Fruit fly (Drosophila melanogaster) whole organism, embryonic: ENCODE results near the gene shv.

ENCODE experiments used
- CG10209 ChIP-seq: fragments of 200-800 bp; sonication (Bioruptor generic); optimal IDR thresholded peaks from 3 replicates; lab custom pipeline; 2017; ENCODE audit warnings: missing biosample characterization, mild to moderate bottlenecking, missing genetic modification characterization, missing genetic modification reagents
- CG11504 ChIP-seq: fragments of 200-800 bp; sonication (Bioruptor generic); optimal IDR thresholded peaks from 3 replicates; lab custom pipeline; 2019; ENCODE audit warnings: missing biosample characterization, mild to moderate bottlenecking, missing genetic modification characterization, moderate library complexity
- CG11695 ChIP-seq: fragments of 200-800 bp; sonication (Bioruptor generic); IDR thresholded peaks from 3 replicates; pipeline ENCODE4 v1.3.6; 2022; ENCODE audit warnings: missing biosample characterization, missing genetic modification characterization
- CG12071 ChIP-seq: fragments of 200-800 bp; sonication (Bioruptor generic); optimal IDR thresholded peaks from 3 replicates; lab custom pipeline; 2018; ENCODE audit warnings: missing biosample characterization, mild to moderate bottlenecking, missing genetic modification characterization
- CG14965 ChIP-seq: fragments of 200-800 bp; sonication (Bioruptor generic); optimal IDR thresholded peaks from 2 replicates; lab custom pipeline; 2016; ENCODE audit warnings: missing biosample characterization, missing genetic modification characterization, borderline replicate concordance
- CG15011 ChIP-seq: fragments of 200-800 bp; sonication (Bioruptor generic); optimal IDR thresholded peaks from 3 replicates; lab custom pipeline; 2018; ENCODE audit warnings: missing biosample characterization, mild to moderate bottlenecking, missing genetic modification characterization
- CG16779 ChIP-seq: fragments of 200-800 bp; sonication (Bioruptor generic); IDR thresholded peaks from 2 replicates; pipeline ENCODE4 v1.3.6; 2022; ENCODE audit warnings: missing biosample characterization, missing genetic modification characterization
- CG3065 ChIP-seq: fragments of 200-800 bp; sonication (Bioruptor generic); optimal IDR thresholded peaks from 2 replicates; lab custom pipeline; 2016; ENCODE audit warnings: missing biosample characterization, missing genetic modification characterization
- CG31224 ChIP-seq: fragments of 200-800 bp; sonication (Bioruptor generic); IDR thresholded peaks from 2 replicates; pipeline ENCODE4 v1.3.6; 2022; ENCODE audit warnings: missing biosample characterization, missing genetic modification characterization
- CG32532 ChIP-seq: fragments of 200-800 bp; sonication (Bioruptor generic); IDR thresholded peaks from 2 replicates; pipeline ENCODE4 v1.3.6; 2022; ENCODE audit warnings: missing biosample characterization, missing genetic modification characterization
- CG32767 ChIP-seq: fragments of 200-800 bp; sonication (Bioruptor generic); IDR thresholded peaks from 2 replicates; pipeline ENCODE4 v1.3.6; 2022; ENCODE audit warnings: missing biosample characterization, missing genetic modification characterization
- CG42726 ChIP-seq: fragments of 200-800 bp; sonication (Bioruptor generic); IDR thresholded peaks from 2 replicates; pipeline ENCODE4 v1.3.6; 2022; ENCODE audit warnings: missing biosample characterization, missing genetic modification characterization; ENCODE audit not compliant: partially characterized antibody
- CG4328 ChIP-seq: fragments of 200-800 bp; sonication (Bioruptor generic); optimal IDR thresholded peaks from 3 replicates; lab custom pipeline; 2017; ENCODE audit warnings: missing biosample characterization, missing genetic modification reagents, missing genetic modification characterization
- CG43689 ChIP-seq: fragments of 200-800 bp; sonication (Bioruptor generic); IDR thresholded peaks from 2 replicates; pipeline ENCODE4 v1.3.6; 2022; ENCODE audit warnings: missing biosample characterization, missing genetic modification characterization
- CG6813 ChIP-seq: fragments of 200-800 bp; sonication (Bioruptor generic); optimal IDR thresholded peaks from 2 replicates; lab custom pipeline; 2017; ENCODE audit warnings: missing biosample characterization, missing genetic modification characterization, mild to moderate bottlenecking, moderate library complexity, missing genetic modification reagents
- CG7357 ChIP-seq: fragments of 200-800 bp; sonication (Bioruptor generic); IDR thresholded peaks from 3 replicates; pipeline ENCODE4 v1.3.6; 2022; ENCODE audit warnings: missing biosample characterization, missing genetic modification characterization
- CG7745 ChIP-seq: fragments of 200-800 bp; sonication (Bioruptor generic); optimal IDR thresholded peaks from 2 replicates; lab custom pipeline; 2018; ENCODE audit warnings: missing biosample characterization, mild to moderate bottlenecking, missing genetic modification characterization, moderate library complexity
- CG8478 ChIP-seq: fragments of >200 bp; optimal IDR thresholded peaks from 2 replicates; lab custom pipeline; 2018
- CG9609 ChIP-seq: fragments of 200-800 bp; sonication (Bioruptor generic); optimal IDR thresholded peaks from 3 replicates; lab custom pipeline; 2016; ENCODE audit warnings: missing biosample characterization, missing genetic modification characterization
- CG9817 ChIP-seq: fragments of 200-800 bp; sonication (Bioruptor generic); optimal IDR thresholded peaks from 2 replicates; lab custom pipeline; 2018; ENCODE audit warnings: missing biosample characterization, mild to moderate bottlenecking, missing genetic modification characterization, moderate library complexity
- Doc2 ChIP-seq: fragments of 200-800 bp; sonication (Bioruptor generic); IDR thresholded peaks from 2 replicates; pipeline ENCODE4 v1.3.6; 2022; ENCODE audit warnings: missing biosample characterization, missing genetic modification characterization
- Dp ChIP-seq: fragments of 200-800 bp; sonication (Bioruptor generic); optimal IDR thresholded peaks from 2 replicates; lab custom pipeline; 2018; ENCODE audit warnings: missing biosample characterization, mild to moderate bottlenecking, missing genetic modification characterization, moderate library complexity
- HHEX ChIP-seq: fragments of 200-800 bp; sonication (Bioruptor generic); optimal IDR thresholded peaks from 3 replicates; lab custom pipeline; 2017; ENCODE audit warnings: missing biosample characterization, mild to moderate bottlenecking, missing genetic modification characterization, missing genetic modification reagents
- Nf-YC ChIP-seq: fragments of 200-800 bp; optimal IDR thresholded peaks from 3 replicates; lab custom pipeline; 2019; ENCODE audit warnings: missing biosample characterization, mild to moderate bottlenecking, missing genetic modification characterization, moderate library complexity
- Opbp ChIP-seq: fragments of 200-800 bp; sonication (Bioruptor generic); IDR thresholded peaks from 3 replicates; pipeline ENCODE4 v1.3.6; 2022; ENCODE audit warnings: missing biosample characterization, missing genetic modification characterization; ENCODE audit not compliant: partially characterized antibody
- PHDP ChIP-seq: fragments of 200-800 bp; sonication (Bioruptor generic); optimal IDR thresholded peaks from 3 replicates; lab custom pipeline; 2018; ENCODE audit warnings: missing biosample characterization, mild to moderate bottlenecking, missing genetic modification characterization, moderate library complexity
- Sry-β ChIP-seq: fragments of 200-800 bp; sonication (Bioruptor generic); optimal IDR thresholded peaks from 2 replicates; lab custom pipeline; 2018; ENCODE audit warnings: missing biosample characterization, mild to moderate bottlenecking, missing genetic modification characterization, moderate library complexity
- bsh ChIP-seq, 2 experiments: fragments of 200-800 bp; sonication (Bioruptor generic); optimal IDR thresholded peaks; 2 replicates each; lab custom pipeline; 2017 to 2018; ENCODE audit warnings: mild to moderate bottlenecking in 2 of 2, missing biosample characterization in 2 of 2, missing genetic modification characterization in 2 of 2, moderate library complexity in 1 of 2
- cg ChIP-seq: fragments of 200-800 bp; sonication (Bioruptor generic); optimal IDR thresholded peaks from 3 replicates; lab custom pipeline; 2019; ENCODE audit warnings: missing biosample characterization, mild to moderate bottlenecking, missing genetic modification characterization, moderate library complexity
- crp ChIP-seq, 2 experiments: fragments of 200-800 bp; sonication (Bioruptor generic); optimal IDR thresholded peaks; 2 replicates in 1 of 2; 3 replicates in 1 of 2; lab custom pipeline; 2017; ENCODE audit warnings: missing biosample characterization in 2 of 2, missing genetic modification characterization in 2 of 2, mild to moderate bottlenecking in 1 of 2, moderate library complexity in 1 of 2
- dati ChIP-seq: fragments of 200-800 bp; sonication (Bioruptor generic); IDR thresholded peaks from 2 replicates; pipeline ENCODE4 v1.3.6; 2022; ENCODE audit warnings: missing biosample characterization, missing genetic modification characterization
- disco-r ChIP-seq: fragments of 200-800 bp; sonication (Bioruptor generic); optimal IDR thresholded peaks from 2 replicates; lab custom pipeline; 2016; ENCODE audit warnings: missing biosample characterization, missing genetic modification characterization
- eve ChIP-seq, 2 experiments: fragments of >200 bp; optimal IDR thresholded peaks; 2 replicates each; lab custom pipeline; 2017; ENCODE audit warnings: missing biosample characterization in 2 of 2, missing genetic modification characterization in 2 of 2
- gce ChIP-seq: fragments of 200-800 bp; sonication (Bioruptor generic); IDR thresholded peaks from 3 replicates; pipeline ENCODE4 v1.3.6; 2022; ENCODE audit warnings: missing biosample characterization, missing genetic modification characterization
- jigr1 ChIP-seq: fragments of 200-800 bp; sonication (Bioruptor generic); IDR thresholded peaks from 3 replicates; pipeline ENCODE4 v1.3.6; 2022; ENCODE audit warnings: missing biosample characterization, missing genetic modification characterization
- lola ChIP-seq, 3 experiments: fragments of >200 bp in 2 of 3; fragments of 200-800 bp in 1 of 3; sonication (Bioruptor generic) in 1 of 3; optimal IDR thresholded peaks; 2 replicates each; lab custom pipeline; 2017 to 2019; ENCODE audit warnings: missing biosample characterization in 3 of 3, missing genetic modification characterization in 3 of 3, mild to moderate bottlenecking in 1 of 3, moderate library complexity in 1 of 3
- nmo ChIP-seq: fragments of 200-800 bp; sonication (Bioruptor generic); optimal IDR thresholded peaks from 2 replicates; lab custom pipeline; 2018; ENCODE audit warnings: missing biosample characterization, mild to moderate bottlenecking, missing genetic modification characterization, moderate library complexity
- peb ChIP-seq: fragments of 200-800 bp; sonication (Bioruptor generic); IDR thresholded peaks from 2 replicates; pipeline ENCODE4 v1.3.6; 2022; ENCODE audit warnings: missing biosample characterization, missing genetic modification characterization
- phol ChIP-seq: fragments of 200-800 bp; sonication (Bioruptor generic); optimal IDR thresholded peaks from 3 replicates; lab custom pipeline; 2018; ENCODE audit warnings: missing biosample characterization, mild to moderate bottlenecking, missing genetic modification characterization, moderate library complexity
- ro ChIP-seq: fragments of 200-800 bp; sonication (Bioruptor generic); IDR thresholded peaks from 2 replicates; pipeline ENCODE4 v1.3.6; 2022; ENCODE audit warnings: missing biosample characterization, missing genetic modification characterization
- run ChIP-seq: fragments of 200-800 bp; sonication (Bioruptor generic); optimal IDR thresholded peaks from 3 replicates; lab custom pipeline; 2018; ENCODE audit warnings: missing biosample characterization, mild to moderate bottlenecking, missing genetic modification characterization
- sisA ChIP-seq: fragments of 200-800 bp; sonication (Bioruptor generic); IDR thresholded peaks from 2 replicates; pipeline ENCODE4 v1.3.6; 2022; ENCODE audit warnings: missing biosample characterization, missing genetic modification characterization
- so ChIP-seq: fragments of 200-800 bp; sonication (Bioruptor generic); IDR thresholded peaks from 3 replicates; pipeline ENCODE4 v1.3.6; 2022; ENCODE audit warnings: missing biosample characterization, missing genetic modification characterization
- sug ChIP-seq: fragments of 200-800 bp; optimal IDR thresholded peaks from 2 replicates; lab custom pipeline; 2019; ENCODE audit warnings: missing biosample characterization, mild to moderate bottlenecking, missing genetic modification characterization, moderate library complexity
- tio ChIP-seq: fragments of 200-800 bp; sonication (Bioruptor generic); optimal IDR thresholded peaks from 2 replicates; lab custom pipeline; 2017; ENCODE audit warnings: missing biosample characterization, missing genetic modification characterization, inconsistent platforms
- ttk ChIP-seq: fragments of 200-800 bp; sonication (Bioruptor generic); IDR thresholded peaks from 2 replicates; pipeline ENCODE4 v2.1.2; 2022; ENCODE audit warnings: missing biosample characterization, missing genetic modification characterization
- twi ChIP-seq: fragments of 200-800 bp; optimal IDR thresholded peaks from 2 replicates; lab custom pipeline; 2019; ENCODE audit warnings: missing biosample characterization, mild to moderate bottlenecking, missing genetic modification characterization, moderate library complexity
- unpg ChIP-seq: fragments of 200-800 bp; sonication (Bioruptor generic); optimal IDR thresholded peaks from 3 replicates; lab custom pipeline; 2018; ENCODE audit warnings: missing biosample characterization, mild to moderate bottlenecking, missing genetic modification characterization, moderate library complexity

Gene shv

dm6 chr2L:441927-442691 is 10.8 kb upstream of the shv start (continued):
- TF ChIP-seq CG11695 (GFP tag; lab: Robert Waterston, UW) (peak; percentile 53; the same call in 1 of the 3 replicates), CG3065 (GFP tag; lab: Kevin White, UChicago) (peak; percentile 58), unpg (GFP tag; lab: Kevin White, UChicago) (no peak), twi (tag; lab: Kevin White, UChicago) (no peak), dati (peak; percentile 79), CG4328 (GFP tag; lab: Kevin White, UChicago) (no peak), CG7357 (peak; percentile 75; the same call in 1 of the 3 replicates), CG9817 (tag; lab: Kevin White, UChicago) (peak; percentile 29), Doc2 (GFP tag; lab: Robert Waterston, UW) (no peak), Nf-YC (no peak), Sry-β (GFP tag; lab: Kevin White, UChicago) (peak; percentile 31), CG8478 (no peak), CG7745 (no peak), nmo (peak; percentile 82), phol (tag; lab: Kevin White, UChicago) (peak; percentile 88), CG42726 (GFP tag; lab: Robert Waterston, UW) (no peak), so (peak; percentile 75; the same call in 2 of the 3 replicates), Opbp (no peak), CG43689 (GFP tag; lab: Robert Waterston, UW) (peak; percentile 28; the same call in 1 of the 2 replicates), CG10209 (peak; percentile 79), CG12071 (peak; percentile 73), CG32767 (GFP tag; lab: Robert Waterston, UW) (peak; percentile 73; the same call in 1 of the 2 replicates), disco-r (GFP tag; lab: Kevin White, UChicago) (no peak), CG32532 (GFP tag; lab: Robert Waterston, UW) (peak; percentile 65; the same call in 1 of the 2 replicates), sisA (peak; percentile 89), jigr1 (peak; percentile 64; the same call in 1 of the 3 replicates), ttk (GFP tag; lab: Robert Waterston, UW) (peak; percentile 87), CG14965 (GFP tag; lab: Kevin White, UChicago) (peak; percentile 12), Dp (GFP tag; lab: Kevin White, UChicago) (no peak), peb (GFP tag; lab: Robert Waterston, UW) (peak; percentile 82), PHDP (tag; lab: Kevin White, UChicago) (no peak), crp (GFP tag; optimal IDR thresholded peaks at IDR 0.05; lab: Kevin White, UChicago) (peak in 1 of 2 experiments; percentile 28), CG6813 (peak; percentile 80), CG11504 (tag; lab: Kevin White, UChicago) (no peak), bsh (GFP tag; optimal IDR thresholded peaks at IDR 0.05; lab: Kevin White, UChicago) (peak; percentile 88 to 89), eve (GFP tag; optimal IDR thresholded peaks at IDR 0.05; lab: Kevin White, UChicago) (no peak), lola (GFP tag; optimal IDR thresholded peaks at IDR 0.05; lab: Kevin White, UChicago) (peak in 1 of 3 experiments; percentile 82), cg (no peak), gce (GFP tag; lab: Robert Waterston, UW) (peak; percentile 89), CG31224 (GFP tag; lab: Robert Waterston, UW) (peak; percentile 46; the same call in 1 of the 2 replicates), CG15011 (GFP tag; lab: Kevin White, UChicago) (peak; percentile 11), HHEX (GFP tag; lab: Kevin White, UChicago) (peak; percentile 71), run (tag; lab: Kevin White, UChicago) (peak; percentile 50), CG16779 (GFP tag; lab: Robert Waterston, UW) (0 out of 2 replicates have a peak, but pooled peaks have one; percentile 39), ro (peak; percentile 62; the same call in 1 of the 2 replicates), tio (GFP tag; lab: Kevin White, UChicago) (peak; percentile 74), CG9609 (peak; percentile 85), sug (no peak)
